Worm (Caenorhabditis elegans) whole organism, L4/young adult: ENCODE data around the gene twk-6.

Experiments
- W03F9.2 ChIP-seq: fragments of 150-350 bp; optimal IDR thresholded peaks from 2 replicates; lab custom pipeline; 2014; ENCODE audit warnings: missing biosample characterization, missing genetic modification characterization
- dao-5 ChIP-seq: sonication (generic microtip); optimal IDR thresholded peaks from 2 replicates; lab custom pipeline; 2016; ENCODE audit warnings: missing genotype, missing genetic modification characterization, moderate library complexity, missing compliant biosample characterization
- him-1 ChIP-seq: sonication (generic microtip); optimal IDR thresholded peaks from 2 replicates; lab custom pipeline; 2016; ENCODE audit warnings: missing genotype, missing genetic modification reagents, missing genetic modification characterization, missing compliant biosample characterization

DNA sequence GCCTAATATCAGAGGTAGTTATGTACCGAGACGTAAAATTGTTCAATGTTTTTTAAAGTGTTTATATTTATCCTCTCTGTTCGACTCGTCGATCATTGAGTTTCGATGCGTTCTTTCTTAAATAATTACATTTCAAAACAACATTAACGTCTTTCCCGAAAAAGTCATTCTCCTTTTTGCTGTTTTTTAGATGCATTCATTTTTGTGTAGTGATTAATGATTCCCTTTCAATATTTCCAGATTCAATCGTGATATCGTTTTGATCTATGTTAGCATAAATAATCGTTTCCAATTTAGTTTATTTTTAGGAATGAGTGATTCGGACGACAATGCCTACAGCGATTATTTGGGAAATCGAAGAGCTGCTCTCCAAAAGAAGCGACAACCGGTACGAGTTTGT, 49.0 kb upstream of the twk-6 start, which contains the start of gene T04A8.8:
- TF ChIP-seq W03F9.2 (tag; lab: Kevin White, UChicago), result no peak
- no peak for TF ChIP-seq him-1 (tag; lab: Kevin White, UChicago)
- TF ChIP-seq dao-5 (tag; lab: Kevin White, UChicago), result no peak
